Worm (Caenorhabditis elegans) whole organism, L4/young adult: ENCODE data around the gene npr-15.

Source experiments
- dao-5 ChIP-seq: sonication (generic microtip); optimal IDR thresholded peaks from 2 replicates; lab custom pipeline; 2016; ENCODE audit warnings: missing genotype, missing genetic modification characterization, moderate library complexity, missing compliant biosample characterization
- him-1 ChIP-seq: sonication (generic microtip); optimal IDR thresholded peaks from 2 replicates; lab custom pipeline; 2016; ENCODE audit warnings: missing genotype, missing genetic modification reagents, missing genetic modification characterization, missing compliant biosample characterization

- TF ChIP-seq him-1 (tag; lab: Kevin White, UChicago) (no peak), dao-5 (tag; lab: Kevin White, UChicago) (no peak)
Measured at ce11 chrIII:3716073-3716659, 21.7 kb upstream of the npr-15 start.
